Worm (Caenorhabditis elegans) whole organism, mixed stage, embryonic: Measurements from ENCODE around the gene srlf-24.

Experiments
- bed-3 ChIP-seq: fragments of 200-800 bp; sonication (Bioruptor generic); optimal IDR thresholded peaks from 3 replicates; lab custom pipeline; 2018; ENCODE audit warnings: mild to moderate bottlenecking, missing genetic modification characterization, moderate library complexity, missing compliant biosample characterization
- blmp-1 ChIP-seq: fragments of 150-350 bp; optimal IDR thresholded peaks from 2 replicates; lab custom pipeline; 2014; ENCODE audit warnings: missing biosample characterization, missing genetic modification characterization
- ceh-39 ChIP-seq: fragments of 150-350 bp; optimal IDR thresholded peaks from 2 replicates; lab custom pipeline; 2014; ENCODE audit warnings: missing biosample characterization, missing genetic modification characterization
- ces-1 ChIP-seq: fragments of 150-350 bp; optimal IDR thresholded peaks from 2 replicates; lab custom pipeline; 2014; ENCODE audit warnings: missing biosample characterization, missing genetic modification reagents, missing genetic modification characterization
- cnd-1 ChIP-seq: fragments of 200-800 bp; sonication (Bioruptor generic); optimal IDR thresholded peaks from 2 replicates; lab custom pipeline; 2018; ENCODE audit warnings: mild to moderate bottlenecking, missing genetic modification characterization, missing compliant biosample characterization
- drap-1 ChIP-seq: fragments of 200-800 bp; sonication (Bioruptor generic); optimal IDR thresholded peaks from 3 replicates; lab custom pipeline; 2018; ENCODE audit warnings: mild to moderate bottlenecking, missing genetic modification characterization, missing compliant biosample characterization
- elt-1 ChIP-seq: sonication (generic microtip); optimal IDR thresholded peaks from 2 replicates; lab custom pipeline; 2017; ENCODE audit warnings: missing genetic modification characterization, mild to moderate bottlenecking, missing compliant biosample characterization, antibody characterized with exemption, moderate library complexity, borderline replicate concordance; ENCODE audit not compliant: insufficient read depth
- elt-3 ChIP-seq: fragments of 150-350 bp; optimal IDR thresholded peaks from 2 replicates; lab custom pipeline; 2014; ENCODE audit warnings: missing biosample characterization, missing genetic modification characterization
- flh-1 ChIP-seq: fragments of 200-800 bp; sonication (Bioruptor generic); optimal IDR thresholded peaks from 2 replicates; lab custom pipeline; 2018; ENCODE audit warnings: mild to moderate bottlenecking, missing genetic modification characterization, moderate library complexity, missing compliant biosample characterization
- hlh-1 ChIP-seq: fragments of 150-350 bp; optimal IDR thresholded peaks from 2 replicates; lab custom pipeline; 2014; ENCODE audit warnings: missing biosample characterization, missing genetic modification reagents, missing genetic modification characterization
- lin-13 ChIP-seq: fragments of 150-350 bp; optimal IDR thresholded peaks from 2 replicates; lab custom pipeline; 2014; ENCODE audit warnings: missing biosample characterization, missing genetic modification characterization
- lsy-2 ChIP-seq: fragments of 150-350 bp; optimal IDR thresholded peaks from 2 replicates; lab custom pipeline; 2014; ENCODE audit warnings: missing biosample characterization, missing genetic modification characterization
- mab-5 ChIP-seq: fragments of 150-350 bp; optimal IDR thresholded peaks from 2 replicates; lab custom pipeline; 2014; ENCODE audit warnings: missing biosample characterization, missing genetic modification characterization
- mep-1 ChIP-seq: fragments of 150-350 bp; optimal IDR thresholded peaks from 2 replicates; lab custom pipeline; 2017; ENCODE audit warnings: missing biosample characterization, missing genetic modification reagents, missing genetic modification characterization, inconsistent platforms
- mls-2 ChIP-seq: sonication (generic microtip); optimal IDR thresholded peaks from 2 replicates; lab custom pipeline; 2016; ENCODE audit warnings: mild to moderate bottlenecking, missing genetic modification characterization, moderate library complexity, missing compliant biosample characterization
- nhr-12 ChIP-seq: fragments of 150-350 bp; optimal IDR thresholded peaks from 2 replicates; lab custom pipeline; 2014; ENCODE audit warnings: missing biosample characterization, missing genetic modification characterization
- nhr-2 ChIP-seq: fragments of 150-350 bp; optimal IDR thresholded peaks from 2 replicates; lab custom pipeline; 2014; ENCODE audit warnings: missing biosample characterization, missing genetic modification characterization
- nhr-237 ChIP-seq: fragments of 150-350 bp; optimal IDR thresholded peaks from 2 replicates; lab custom pipeline; 2014; ENCODE audit warnings: missing biosample characterization, missing genetic modification characterization
- nhr-28 ChIP-seq: fragments of 150-350 bp; optimal IDR thresholded peaks from 2 replicates; lab custom pipeline; 2014; ENCODE audit warnings: missing biosample characterization, missing genetic modification characterization
- nhr-76 ChIP-seq: sonication (generic microtip); optimal IDR thresholded peaks from 2 replicates; lab custom pipeline; 2017; ENCODE audit warnings: missing biosample characterization, missing genetic modification characterization
- pha-4 ChIP-seq: fragments of 150-350 bp; optimal IDR thresholded peaks from 2 replicates; lab custom pipeline; 2018; ENCODE audit warnings: missing biosample characterization, missing genetic modification reagents, missing genetic modification characterization
- sem-2 ChIP-seq: fragments of 200-800 bp; sonication (Bioruptor generic); optimal IDR thresholded peaks from 2 replicates; lab custom pipeline; 2018; ENCODE audit warnings: mild to moderate bottlenecking, missing genetic modification characterization, missing compliant biosample characterization
- tbx-8 ChIP-seq: fragments of 200-800 bp; sonication (Bioruptor generic); optimal IDR thresholded peaks from 2 replicates; lab custom pipeline; 2018; ENCODE audit warnings: mild to moderate bottlenecking, missing genetic modification characterization, moderate library complexity, missing compliant biosample characterization
- unc-120 ChIP-seq: sonication (generic microtip); optimal IDR thresholded peaks from 2 replicates; lab custom pipeline; 2017; ENCODE audit warnings: missing genetic modification characterization, missing compliant biosample characterization; ENCODE audit not compliant: poor library complexity, severe bottlenecking
- unc-39 ChIP-seq: fragments of 150-350 bp; optimal IDR thresholded peaks from 2 replicates; lab custom pipeline; 2014; ENCODE audit warnings: missing biosample characterization, missing genetic modification characterization
- zip-8 ChIP-seq: fragments of 150-350 bp; optimal IDR thresholded peaks from 2 replicates; lab custom pipeline; 2014; ENCODE audit warnings: missing biosample characterization, missing genetic modification characterization
- ztf-11 ChIP-seq: fragments of 150-350 bp; optimal IDR thresholded peaks from 2 replicates; lab custom pipeline; 2014; ENCODE audit warnings: missing biosample characterization, missing genetic modification characterization

The srlf-24 gene

DNA sequence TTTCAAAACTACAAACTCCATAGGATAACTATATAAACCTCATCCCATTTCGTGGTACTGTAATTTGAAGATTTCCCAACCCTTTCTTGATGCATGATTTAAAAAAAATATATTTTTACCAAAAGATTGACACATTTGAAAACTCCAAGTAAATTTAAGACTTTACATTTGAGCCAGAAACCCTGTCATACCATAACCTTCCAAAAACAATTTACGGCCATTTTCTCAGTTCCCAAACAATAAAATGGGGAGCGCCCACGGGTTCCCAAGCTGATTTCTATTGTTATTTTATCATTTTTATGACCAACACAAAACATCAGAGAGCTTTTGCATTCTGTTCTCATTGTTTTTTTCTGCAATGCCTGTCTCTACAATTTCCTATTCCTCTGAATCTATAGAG is 7.0 kb upstream of the srlf-24 start, which contains the start of gene clc-9:
Gene clc-9 (plus strand): TSS at position 301 of the 400 bp plus-strand sequence.
- TF ChIP-seq nhr-76 (tag; lab: Kevin White, UChicago) (no peak), pha-4 (tag; lab: Kevin White, UChicago) (no peak), nhr-28 (no peak), ces-1 (GFP tag; lab: Kevin White, UChicago) (no peak), zip-8 (tag; lab: Kevin White, UChicago) (no peak)

DNA sequence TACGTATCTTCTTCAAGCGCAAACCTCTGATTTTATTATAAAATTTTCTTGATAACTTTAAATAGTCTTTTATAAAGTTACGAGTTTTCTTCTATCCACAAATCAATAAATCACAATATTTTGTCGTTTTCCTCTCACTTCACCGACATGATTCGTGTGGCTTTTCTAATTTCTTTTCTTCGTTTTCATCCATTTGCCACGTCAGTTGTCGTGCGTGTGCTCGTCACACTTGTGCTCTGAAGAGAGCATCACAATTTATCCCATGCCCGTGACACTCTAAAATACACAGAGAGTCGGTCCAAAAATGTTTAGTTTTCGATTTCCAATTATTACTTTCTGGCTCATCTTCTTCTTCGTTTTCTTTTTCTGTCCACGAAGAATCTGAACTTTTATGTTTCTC is 6.3 kb upstream of the srlf-24 start:
- TF ChIP-seq pha-4 (tag; lab: Kevin White, UChicago) (no peak), hlh-1 (tag; lab: Kevin White, UChicago) (peak; percentile 75)

DNA sequence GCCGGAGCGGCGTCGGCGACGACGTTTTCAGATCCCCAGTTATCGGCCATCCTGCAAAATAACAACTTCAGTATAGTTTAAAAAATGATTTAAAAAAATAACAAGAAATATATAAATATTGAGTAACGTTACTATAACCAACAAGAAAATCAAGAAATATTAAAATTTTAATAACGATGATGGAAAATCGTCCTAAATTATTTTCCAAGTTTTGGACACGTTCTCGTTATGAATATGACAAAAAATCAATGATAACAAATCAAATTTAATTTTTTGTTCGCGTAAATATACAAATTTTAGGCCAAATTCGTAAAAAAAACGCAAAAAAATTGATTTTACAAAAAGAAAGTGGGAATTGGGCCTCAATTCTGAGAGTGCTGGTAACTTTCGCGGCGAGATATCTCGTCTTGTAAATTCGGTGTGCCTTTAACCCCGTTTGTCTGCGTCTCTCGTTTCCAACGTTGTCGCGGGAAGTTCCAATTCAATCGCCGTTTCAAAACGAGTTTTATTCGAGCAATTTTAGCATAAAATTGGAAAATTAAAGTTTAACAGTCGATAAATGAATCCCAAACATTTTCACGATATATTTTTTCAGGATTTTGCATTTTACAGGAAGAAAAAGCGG is 5.5 kb upstream of the srlf-24 start, which contains the start of gene rps-5:
Gene rps-5 (minus strand): TSS at position 51 of the 625 bp plus-strand sequence.
- peak; percentile 76 for TF ChIP-seq lsy-2 (tag; lab: Kevin White, UChicago)
- peak; percentile 41 for TF ChIP-seq mep-1
- TF ChIP-seq mab-5 (tag; lab: Kevin White, UChicago), result no peak
- TF ChIP-seq hlh-1 (tag; lab: Kevin White, UChicago), result peak; percentile 37
- TF ChIP-seq pha-4 (tag; lab: Kevin White, UChicago), result peak; percentile 41
- TF ChIP-seq ces-1 (GFP tag; lab: Kevin White, UChicago), result peak; percentile 82
- TF ChIP-seq ceh-39 (tag; lab: Kevin White, UChicago), result peak; percentile 10
- TF ChIP-seq nhr-237, result peak; percentile 33
- peak; percentile 58 for TF ChIP-seq lin-13 (tag; lab: Kevin White, UChicago)
- TF ChIP-seq bed-3 (GFP tag; lab: Kevin White, UChicago), result no peak

DNA sequence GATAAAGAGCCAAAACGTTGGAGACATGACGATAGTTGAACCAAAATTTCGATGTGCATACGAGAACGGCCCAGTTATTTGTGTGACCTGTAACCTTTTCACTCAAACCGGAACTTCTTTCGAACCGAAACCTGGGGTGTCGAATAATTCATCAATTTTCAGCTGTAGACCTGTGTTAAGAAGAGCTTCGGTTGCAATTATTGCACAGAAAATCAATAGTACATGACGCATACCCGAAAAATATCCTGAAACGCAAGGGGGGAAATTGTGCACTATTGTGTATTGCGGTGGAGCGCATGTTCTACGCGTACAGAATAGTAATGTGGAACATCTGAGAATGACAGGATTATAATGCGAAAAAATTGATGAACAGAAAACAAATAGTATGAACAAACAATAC is 4.1 kb upstream of the srlf-24 start, which contains the start of gene pigk-1:
Gene pigk-1 (minus strand): TSS at position 248 of the 400 bp plus-strand sequence.
- TF ChIP-seq nhr-76 (tag; lab: Kevin White, UChicago), result no peak
- no peak for TF ChIP-seq ces-1 (GFP tag; lab: Kevin White, UChicago)
- TF ChIP-seq mab-5 (tag; lab: Kevin White, UChicago), result no peak
- TF ChIP-seq ceh-39 (tag; lab: Kevin White, UChicago), result no peak
- TF ChIP-seq nhr-12 (tag; lab: Kevin White, UChicago), result no peak
- no peak for TF ChIP-seq drap-1 (GFP tag; lab: Kevin White, UChicago)
- no peak for TF ChIP-seq mep-1
- TF ChIP-seq sem-2 (GFP tag; lab: Kevin White, UChicago), result no peak
- TF ChIP-seq unc-120 (tag; lab: Kevin White, UChicago), result no peak
- no peak for TF ChIP-seq hlh-1 (tag; lab: Kevin White, UChicago)
- no peak for TF ChIP-seq tbx-8 (GFP tag; lab: Kevin White, UChicago)
- TF ChIP-seq ztf-11 (tag; lab: Kevin White, UChicago), result no peak
- TF ChIP-seq, all 35 proteins: peak for 0

DNA sequence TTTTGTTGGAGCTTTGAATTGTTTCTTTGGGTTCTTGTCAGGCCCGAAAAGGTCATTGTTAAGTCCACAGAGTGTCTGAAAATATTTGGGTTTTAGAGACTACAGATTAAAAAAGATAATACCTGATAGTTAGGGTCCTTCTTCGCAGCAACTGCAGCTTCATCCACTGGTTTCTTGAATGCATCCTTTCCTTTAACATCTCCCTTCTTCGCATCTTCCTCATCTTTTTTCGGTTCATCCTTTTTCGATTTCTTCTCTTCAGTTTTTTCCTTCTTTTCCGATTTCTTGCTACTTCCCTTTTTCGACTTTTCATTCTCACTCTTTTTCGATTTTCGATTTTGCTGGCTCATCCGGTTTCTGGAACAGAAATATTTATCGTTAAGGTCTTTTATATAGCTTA is 2.1 kb downstream of the srlf-24 start:
- no peak for TF ChIP-seq mab-5 (tag; lab: Kevin White, UChicago)
- no peak for TF ChIP-seq flh-1 (GFP tag; lab: Kevin White, UChicago)
- TF ChIP-seq blmp-1 (tag; lab: Kevin White, UChicago), result no peak
- TF ChIP-seq nhr-12 (tag; lab: Kevin White, UChicago), result no peak
- TF ChIP-seq tbx-8 (GFP tag; lab: Kevin White, UChicago), result no peak
- TF ChIP-seq elt-3 (tag; lab: Kevin White, UChicago), result no peak

DNA sequence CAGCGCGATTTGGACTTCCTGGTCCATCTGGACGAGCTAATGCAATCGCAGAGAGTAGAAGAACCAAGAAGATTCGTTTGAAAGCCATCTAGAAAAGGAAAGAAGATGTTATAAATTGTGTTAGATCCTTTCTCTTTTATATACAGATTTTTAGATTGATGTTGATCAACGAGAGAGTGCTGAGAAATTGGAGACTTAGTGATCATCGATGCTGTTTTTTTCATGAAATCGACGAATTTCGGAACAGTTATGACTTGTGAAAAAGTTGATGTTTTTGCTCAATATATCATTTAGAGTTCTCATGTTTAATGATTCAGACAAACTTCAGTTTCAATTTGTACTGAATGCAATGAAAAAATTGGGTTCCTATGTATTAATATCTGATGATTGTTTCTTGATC is 3.0 kb downstream of the srlf-24 start, which contains the start of gene srlf-17:
Gene srlf-17 (minus strand): TSS at position 101 of the 400 bp plus-strand sequence.
- TF ChIP-seq unc-120 (tag; lab: Kevin White, UChicago) (no peak), nhr-237 (no peak), mls-2 (tag; lab: Kevin White, UChicago) (no peak), nhr-2 (tag; lab: Kevin White, UChicago) (no peak), cnd-1 (tag; lab: Kevin White, UChicago) (no peak), elt-1 (tag; lab: Kevin White, UChicago) (no peak), flh-1 (GFP tag; lab: Kevin White, UChicago) (no peak), mab-5 (tag; lab: Kevin White, UChicago) (no peak), ceh-39 (tag; lab: Kevin White, UChicago) (no peak), unc-39 (tag; lab: Kevin White, UChicago) (no peak), elt-3 (tag; lab: Kevin White, UChicago) (no peak), ztf-11 (tag; lab: Kevin White, UChicago) (no peak)
